Fruit fly (Drosophila melanogaster): ENCODE measurements around the gene ppk5.

ppk5 gene

dm6 chr3L:21509488-21510122 lies 24.9 kb upstream of the ppk5 start (continued):
- TF ChIP-seq CG9705 (GFP tag; optimal IDR thresholded peaks at IDR 0.05) (no peak), Hnf4 (GFP tag; optimal IDR thresholded peaks at IDR 0.05) (peak; percentile 24)

dm6 chr3L:21515823-21516715 lies 18.4 kb upstream of the ppk5 start, which contains the start of the genes SAK and Cdk12:
SAK (minus strand) TSS chr3L:21515887.
Cdk12 (plus strand) TSS chr3L:21516306.
- TF ChIP-seq br (GFP tag; optimal IDR thresholded peaks at IDR 0.05) (peak; percentile 56), Vsx2 (GFP tag; optimal IDR thresholded peaks at IDR 0.05; ENCODE audit: partially characterized antibody) (no peak), brk (GFP tag; optimal IDR thresholded peaks at IDR 0.05) (peak; percentile 57), jim (GFP tag; optimal IDR thresholded peaks at IDR 0.05) (no peak), dmrt93B (GFP tag; optimal IDR thresholded peaks at IDR 0.05) (peak; percentile 80), woc (GFP tag; optimal IDR thresholded peaks at IDR 0.05) (peak; percentile 55), rgr (GFP tag; optimal IDR thresholded peaks at IDR 0.05) (peak; percentile 85), GATAd (GFP tag; optimal IDR thresholded peaks at IDR 0.05) (peak; percentile 50), dsf (GFP tag; optimal IDR thresholded peaks at IDR 0.05; ENCODE audit: borderline replicate concordance) (peak; percentile 34), Hnf4 (GFP tag; optimal IDR thresholded peaks at IDR 0.05) (peak; percentile 71), CG32264 (GFP tag; optimal IDR thresholded peaks at IDR 0.05) (no peak), Sp1 (GFP tag; optimal IDR thresholded peaks at IDR 0.05) (peak; percentile 87), Jra (GFP tag; optimal IDR thresholded peaks at IDR 0.05) (peak; percentile 62), OdsH (GFP tag; optimal IDR thresholded peaks at IDR 0.05) (peak; percentile 77), Rel (GFP tag; optimal IDR thresholded peaks at IDR 0.05) (peak; percentile 42), Rel (tag; optimal IDR thresholded peaks at IDR 0.05) (peak; percentile 48), Myc (optimal IDR thresholded peaks at IDR 0.05) (peak; percentile 18), pan (optimal IDR thresholded peaks at IDR 0.05) (no peak), ey (GFP tag; optimal IDR thresholded peaks at IDR 0.05) (peak; percentile 58), h (GFP tag; optimal IDR thresholded peaks at IDR 0.05) (peak; percentile 70), Hr83 (GFP tag; optimal IDR thresholded peaks at IDR 0.05; ENCODE audit: poor library complexity, severe bottlenecking) (peak; percentile 82), Mio (GFP tag; optimal IDR thresholded peaks at IDR 0.05) (no peak), Dfd (GFP tag; optimal IDR thresholded peaks at IDR 0.05) (no peak), Dif (GFP tag; optimal IDR thresholded peaks at IDR 0.05; ENCODE audit: partially characterized antibody) (no peak), N (GFP tag; optimal IDR thresholded peaks at IDR 0.05) (peak; percentile 69), sv (GFP tag; optimal IDR thresholded peaks at IDR 0.05) (peak; percentile 79), dl (GFP tag; optimal IDR thresholded peaks at IDR 0.05; ENCODE audit: insufficient read depth in 1 of 2, partially characterized antibody in 2 of 2) (no peak), Hr78 (GFP tag; optimal IDR thresholded peaks at IDR 0.05) (peak; percentile 64), foxo (GFP tag; optimal IDR thresholded peaks at IDR 0.05) (peak in 1 of 2 experiments; percentile 89), sage (GFP tag; optimal IDR thresholded peaks at IDR 0.05) (peak; percentile 55), CG9705 (GFP tag; optimal IDR thresholded peaks at IDR 0.05) (peak; percentile 71), psq (GFP tag; optimal IDR thresholded peaks at IDR 0.05) (peak; percentile 80), lola (GFP tag; optimal IDR thresholded peaks at IDR 0.05) (no peak), fru (GFP tag; optimal IDR thresholded peaks at IDR 0.05) (peak; percentile 79), HLH106 (tag; optimal IDR thresholded peaks at IDR 0.05) (peak; percentile 90)

- TF ChIP-seq sv (GFP tag; optimal IDR thresholded peaks at IDR 0.05) (peak; percentile 7), woc (GFP tag; optimal IDR thresholded peaks at IDR 0.05) (peak; percentile 53), OdsH (GFP tag; optimal IDR thresholded peaks at IDR 0.05) (peak; percentile 51), CrebA (GFP tag; optimal IDR thresholded peaks at IDR 0.05; ENCODE audit: borderline replicate concordance) (no peak), N (GFP tag; optimal IDR thresholded peaks at IDR 0.05) (no peak), Dif (GFP tag; optimal IDR thresholded peaks at IDR 0.05; ENCODE audit: partially characterized antibody) (no peak), Hr83 (GFP tag; optimal IDR thresholded peaks at IDR 0.05; ENCODE audit: poor library complexity, severe bottlenecking) (no peak), Mio (GFP tag; optimal IDR thresholded peaks at IDR 0.05) (no peak), tai (GFP tag; optimal IDR thresholded peaks at IDR 0.05) (no peak), psq (GFP tag; optimal IDR thresholded peaks at IDR 0.05) (peak; percentile 24), foxo (GFP tag; optimal IDR thresholded peaks at IDR 0.05) (peak in 1 of 2 experiments; percentile 61), h (GFP tag; optimal IDR thresholded peaks at IDR 0.05) (peak; percentile 63), Sp1 (GFP tag; optimal IDR thresholded peaks at IDR 0.05) (peak; percentile 48), Hnf4 (GFP tag; optimal IDR thresholded peaks at IDR 0.05) (peak; percentile 59), rgr (GFP tag; optimal IDR thresholded peaks at IDR 0.05) (peak; percentile 45), HLH106 (tag; optimal IDR thresholded peaks at IDR 0.05) (peak; percentile 28), br (GFP tag; optimal IDR thresholded peaks at IDR 0.05) (peak; percentile 52), dsf (GFP tag; optimal IDR thresholded peaks at IDR 0.05; ENCODE audit: borderline replicate concordance) (no peak), sage (GFP tag; optimal IDR thresholded peaks at IDR 0.05) (no peak), fru (GFP tag; optimal IDR thresholded peaks at IDR 0.05) (peak; percentile 71), Hr78 (GFP tag; optimal IDR thresholded peaks at IDR 0.05) (peak; percentile 11), Dfd (GFP tag; optimal IDR thresholded peaks at IDR 0.05) (no peak), dmrt93B (GFP tag; optimal IDR thresholded peaks at IDR 0.05) (no peak), ey (GFP tag; optimal IDR thresholded peaks at IDR 0.05) (peak; percentile 56), CG32264 (GFP tag; optimal IDR thresholded peaks at IDR 0.05) (no peak), usp (GFP tag; optimal IDR thresholded peaks at IDR 0.05) (no peak), brk (GFP tag; optimal IDR thresholded peaks at IDR 0.05) (peak; percentile 28)
These were observed 17.7 kb upstream of the ppk5 start for dm6 chr3L:21516716-21517266.

Measured in whole organism, wandering third instar larva.